Worm (Caenorhabditis elegans): Measurements from ENCODE around the gene F09C8.2.

Gene F09C8.2

DNA sequence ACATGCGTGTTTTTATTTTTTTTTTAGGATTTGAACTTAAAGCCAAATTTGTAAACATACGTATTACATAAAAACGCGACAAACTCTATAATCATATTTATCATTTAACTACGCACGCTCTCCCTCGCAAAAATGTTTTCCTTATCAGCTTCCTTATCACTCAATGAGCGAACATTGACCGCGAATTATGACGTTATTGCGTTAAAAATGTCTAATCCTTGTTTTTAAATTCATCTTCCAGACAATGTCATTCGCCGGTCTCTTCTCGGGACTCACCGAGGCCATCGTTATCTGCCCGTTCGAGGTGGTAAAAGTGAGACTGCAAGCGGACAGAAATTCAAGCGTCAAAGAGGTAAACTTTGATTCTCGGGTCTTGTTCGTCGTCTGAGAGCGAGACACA, 45.8 kb upstream of the F09C8.2 start (continued):
- TF ChIP-seq ces-1 (GFP tag; optimal IDR thresholded peaks at IDR 0.05) (no peak), F49E8.2 (tag; optimal IDR thresholded peaks at IDR 0.05; ENCODE audit: borderline replicate concordance) (no peak), nhr-237 (tag; optimal IDR thresholded peaks at IDR 0.05) (no peak), daf-12 (tag; optimal IDR thresholded peaks at IDR 0.05) (no peak), ctbp-1 (GFP tag; IDR thresholded peaks at IDR 0.05) (no peak), attf-4 (tag; optimal IDR thresholded peaks at IDR 0.05) (no peak), ceh-20 (GFP tag; IDR thresholded peaks at IDR 0.05) (no peak), nhr-42 (GFP tag; IDR thresholded peaks at IDR 0.05) (0 out of 2 replicates have a peak, but pooled peaks have one; percentile 28), mdl-1 (tag; optimal IDR thresholded peaks at IDR 0.05) (peak in 1 of 2 experiments; percentile 81), R02D3.7 (tag; optimal IDR thresholded peaks at IDR 0.05) (no peak), snpc-4 (tag; optimal IDR thresholded peaks at IDR 0.05) (no peak), pha-4 (GFP tag; IDR thresholded peaks at IDR 0.05) (peak; percentile 59; the same call in 1 of the 2 replicates), pha-4 (tag; optimal IDR thresholded peaks at IDR 0.05) (no peak), lin-13 (GFP tag; optimal IDR thresholded peaks at IDR 0.05) (no peak), aha-1 (tag) (peak; percentile 34), ZK337.2 (GFP tag; IDR thresholded peaks at IDR 0.05) (no peak), dmd-8 (GFP tag; IDR thresholded peaks at IDR 0.05) (no peak), sdz-12 (GFP tag; optimal IDR thresholded peaks at IDR 0.05) (no peak), nhr-28 (tag; optimal IDR thresholded peaks at IDR 0.05) (peak; percentile 90), Y5F2A.4 (GFP tag; optimal IDR thresholded peaks at IDR 0.05) (no peak), lin-38 (GFP tag; IDR thresholded peaks at IDR 0.05) (no peak), T20F7.1 (GFP tag; optimal IDR thresholded peaks at IDR 0.05) (no peak), egl-27 (tag; optimal IDR thresholded peaks at IDR 0.05) (no peak), madf-9 (GFP tag; conservative IDR thresholded peaks at IDR 0.05) (no peak), mes-2 (tag; optimal IDR thresholded peaks at IDR 0.05; ENCODE audit: poor library complexity, severe bottlenecking) (peak; percentile 47), hmg-1.1 (GFP tag; IDR thresholded peaks at IDR 0.05) (no peak), madf-5 (GFP tag; IDR thresholded peaks at IDR 0.05) (no peak), spr-1 (tag; optimal IDR thresholded peaks at IDR 0.05) (no peak), arid-1 (GFP tag; conservative IDR thresholded peaks at IDR 0.05) (no peak), nhr-77 (tag; optimal IDR thresholded peaks at IDR 0.05) (peak; percentile 80), nhr-76 (tag; optimal IDR thresholded peaks at IDR 0.05) (no peak), ceh-32 (tag; optimal IDR thresholded peaks at IDR 0.05; ENCODE audit: poor library complexity) (no peak), duxl-1 (tag; optimal IDR thresholded peaks at IDR 0.05; ENCODE audit: poor library complexity) (no peak), daf-19 (GFP tag; conservative IDR thresholded peaks at IDR 0.05) (no peak), nhr-102 (tag; optimal IDR thresholded peaks at IDR 0.05) (peak; percentile 88), snpc-1.2 (GFP tag; IDR thresholded peaks at IDR 0.05) (no peak), F26F4.8 (GFP tag; conservative IDR thresholded peaks at IDR 0.05) (no peak), aly-2 (tag; optimal IDR thresholded peaks at IDR 0.05) (no peak), Y48G9A.11 (GFP tag; IDR thresholded peaks at IDR 0.05) (no peak), daf-8 (GFP tag; IDR thresholded peaks at IDR 0.05) (no peak), set-16 (GFP tag; IDR thresholded peaks at IDR 0.05) (no peak), hif-1 (tag; optimal IDR thresholded peaks at IDR 0.05) (peak in 1 of 2 experiments; percentile 74), lin-39 (tag; optimal IDR thresholded peaks at IDR 0.05) (no peak), lin-1 (GFP tag; IDR thresholded peaks at IDR 0.05) (peak; percentile 77), fkh-10 (GFP tag; optimal IDR thresholded peaks at IDR 0.05) (no peak), nhr-6 (tag; optimal IDR thresholded peaks at IDR 0.05) (no peak), ama-1 (optimal IDR thresholded peaks at IDR 0.05) (no peak), D1046.2 (GFP tag; IDR thresholded peaks at IDR 0.05) (no peak), egl-43 (GFP tag; IDR thresholded peaks at IDR 0.05) (no peak), skn-1 (tag; optimal IDR thresholded peaks at IDR 0.05) (no peak), F10B5.3 (tag; optimal IDR thresholded peaks at IDR 0.05) (no peak), zfp-3 (GFP tag; conservative IDR thresholded peaks at IDR 0.05) (no peak), lsy-2 (tag; optimal IDR thresholded peaks at IDR 0.05) (peak; percentile 5 to 50)
